Worm (Caenorhabditis elegans) whole organism, L4 larva: Measurements from ENCODE around the gene C17H11.2.
"Not testable (repeated sequence)": the region's sequence is repeated elsewhere in the genome, so short reads cannot be mapped to it uniquely, and the experiment has no call there.

Source experiments
- D1046.2 ChIP-seq: fragments of 200-800 bp; sonication (Bioruptor generic); IDR thresholded peaks from 2 replicates; pipeline ENCODE4 v1.3.6; 2022; ENCODE audit warnings: missing genetic modification characterization, missing compliant biosample characterization
- F10B5.3 ChIP-seq: sonication (generic microtip); optimal IDR thresholded peaks from 2 replicates; lab custom pipeline; 2016; ENCODE audit warnings: mild to moderate bottlenecking, missing genetic modification characterization, missing compliant biosample characterization
- F26F4.8 ChIP-seq: fragments of 200-800 bp; sonication (Bioruptor generic); conservative IDR thresholded peaks from 2 replicates; pipeline ENCODE4 v1.3.6; 2022; ENCODE audit warnings: missing genetic modification characterization, missing compliant biosample characterization
- T26A8.4 ChIP-seq: fragments of 200-800 bp; sonication (Bioruptor generic); IDR thresholded peaks from 2 replicates; pipeline ENCODE4 v1.3.6; 2022; ENCODE audit warnings: missing genetic modification characterization, missing compliant biosample characterization
- Y105C5A.15 ChIP-seq: fragments of 200-800 bp; sonication (Bioruptor generic); IDR thresholded peaks from 2 replicates; pipeline ENCODE4 v1.3.6; 2022; ENCODE audit warnings: missing genetic modification characterization, missing compliant biosample characterization
- aha-1 ChIP-seq: fragments of 150-350 bp; peaks from one replicate; lab custom pipeline; 2014; ENCODE audit warnings: missing biosample characterization, missing genetic modification characterization
- aly-2 ChIP-seq: sonication (generic microtip); optimal IDR thresholded peaks from 2 replicates; lab custom pipeline; 2018; ENCODE audit warnings: missing biosample characterization, missing genetic modification characterization
- ceh-20 ChIP-seq: fragments of 200-800 bp; sonication (Bioruptor generic); IDR thresholded peaks from 2 replicates; pipeline ENCODE4 v1.3.6; 2022; ENCODE audit warnings: missing genetic modification reagents, missing genetic modification characterization, missing compliant biosample characterization
- daf-16 ChIP-seq, 3 experiments: sonication (generic microtip); optimal IDR thresholded peaks; 2 replicates each; lab custom pipeline; 2016 to 2017; ENCODE audit warnings: missing genetic modification characterization in 3 of 3, missing genetic modification reagents in 3 of 3, mild to moderate bottlenecking in 2 of 3, missing compliant biosample characterization in 2 of 3, missing biosample characterization in 1 of 3, moderate library complexity in 1 of 3
- dmd-6 ChIP-seq: fragments of 200-800 bp; sonication (Bioruptor generic); IDR thresholded peaks from 2 replicates; pipeline ENCODE4 v1.3.6; 2022; ENCODE audit warnings: missing genetic modification reagents, missing genetic modification characterization, missing compliant biosample characterization
- dmd-8 ChIP-seq: fragments of 200-800 bp; sonication (Bioruptor generic); IDR thresholded peaks from 2 replicates; pipeline ENCODE4 v1.3.6; 2022; ENCODE audit warnings: missing genetic modification characterization, missing compliant biosample characterization
- dmd-9 ChIP-seq: fragments of 200-800 bp; sonication (Bioruptor generic); IDR thresholded peaks from 2 replicates; pipeline ENCODE4 v1.3.6; 2022; ENCODE audit warnings: missing genetic modification reagents, missing genetic modification characterization, missing compliant biosample characterization
- dpl-1 ChIP-seq: fragments of 150-350 bp; optimal IDR thresholded peaks from 2 replicates; lab custom pipeline; 2014; ENCODE audit warnings: missing biosample characterization, missing genetic modification reagents, missing genetic modification characterization
- dve-1 ChIP-seq: sonication (generic microtip); optimal IDR thresholded peaks from 2 replicates; lab custom pipeline; 2017; ENCODE audit warnings: antibody characterized with exemption, mild to moderate bottlenecking, missing genetic modification characterization, missing compliant biosample characterization; ENCODE audit not compliant: insufficient read depth
- egl-43 ChIP-seq: fragments of 200-800 bp; sonication (Bioruptor generic); IDR thresholded peaks from 2 replicates; pipeline ENCODE4 v1.3.6; 2022; ENCODE audit warnings: missing genetic modification reagents, missing genetic modification characterization, missing compliant biosample characterization
- fkh-10 ChIP-seq: fragments of 150-350 bp; optimal IDR thresholded peaks from 2 replicates; lab custom pipeline; 2014; ENCODE audit warnings: missing biosample characterization, missing genetic modification reagents, missing genetic modification characterization
- hif-1 ChIP-seq, 2 experiments: sonication (generic microtip); optimal IDR thresholded peaks; 2 replicates each; lab custom pipeline; 2016 to 2017; ENCODE audit warnings: missing compliant biosample characterization in 2 of 2, missing genetic modification characterization in 2 of 2, missing genetic modification reagents in 2 of 2, missing genotype in 2 of 2, mild to moderate bottlenecking in 1 of 2
- hlh-11 ChIP-seq: fragments of 200-800 bp; sonication (Bioruptor generic); optimal IDR thresholded peaks from 2 replicates; lab custom pipeline; 2018; ENCODE audit warnings: mild to moderate bottlenecking, missing genetic modification characterization, missing compliant biosample characterization
- hlh-30 ChIP-seq: sonication (generic microtip); optimal IDR thresholded peaks from 2 replicates; lab custom pipeline; 2017; ENCODE audit warnings: antibody characterized with exemption, mild to moderate bottlenecking, missing genetic modification characterization, missing compliant biosample characterization; ENCODE audit not compliant: insufficient read depth
- hmg-1.1 ChIP-seq: fragments of 200-800 bp; sonication (Bioruptor generic); IDR thresholded peaks from 2 replicates; pipeline ENCODE4 v1.3.6; 2022; ENCODE audit warnings: missing genetic modification reagents, missing genetic modification characterization, missing compliant biosample characterization
- jun-1 ChIP-seq: fragments of 150-350 bp; optimal IDR thresholded peaks from 2 replicates; lab custom pipeline; 2014; ENCODE audit warnings: missing biosample characterization, missing genetic modification reagents, missing genetic modification characterization
- lim-7 ChIP-seq: fragments of 200-800 bp; sonication (Bioruptor generic); IDR thresholded peaks from 2 replicates; pipeline ENCODE4 v1.3.6; 2022; ENCODE audit warnings: missing genetic modification characterization, missing compliant biosample characterization
- lin-13 ChIP-seq: fragments of 150-350 bp; optimal IDR thresholded peaks from 2 replicates; lab custom pipeline; 2014; ENCODE audit warnings: missing biosample characterization, missing genetic modification reagents, missing genetic modification characterization
- madf-5 ChIP-seq, 2 experiments: fragments of 200-800 bp; sonication (Bioruptor generic); IDR thresholded peaks; 2 replicates each; pipeline ENCODE4 v1.3.6; 2022; ENCODE audit warnings: missing compliant biosample characterization in 2 of 2, missing genetic modification characterization in 2 of 2
- mdt-29 ChIP-seq: fragments of 200-800 bp; sonication (Bioruptor generic); IDR thresholded peaks from 2 replicates; pipeline ENCODE4 v1.3.6; 2022; ENCODE audit warnings: missing genetic modification reagents, missing genetic modification characterization, missing compliant biosample characterization
- mxl-3 ChIP-seq: fragments of 200-800 bp; sonication (Bioruptor generic); optimal IDR thresholded peaks from 2 replicates; lab custom pipeline; 2018; ENCODE audit warnings: mild to moderate bottlenecking, missing genetic modification characterization, missing compliant biosample characterization
- nhr-28 ChIP-seq: fragments of 150-350 bp; optimal IDR thresholded peaks from 2 replicates; lab custom pipeline; 2014; ENCODE audit warnings: missing biosample characterization, missing genetic modification characterization
- pha-4 ChIP-seq, 2 experiments: fragments of 150-350 bp in 1 of 2; fragments of 200-800 bp in 1 of 2; sonication (Bioruptor generic) in 1 of 2; IDR thresholded peaks in 1 of 2; optimal IDR thresholded peaks in 1 of 2; 2 replicates each; pipeline versions ENCODE4 v1.3.6 to Lab custom; 2014 to 2022; ENCODE audit warnings: missing genetic modification characterization in 2 of 2, missing genetic modification reagents in 2 of 2, missing biosample characterization in 1 of 2, missing compliant biosample characterization in 1 of 2
- php-3 ChIP-seq: fragments of 200-800 bp; sonication (Bioruptor generic); IDR thresholded peaks from 2 replicates; pipeline ENCODE4 v1.3.6; 2022; ENCODE audit warnings: missing genetic modification reagents, missing genetic modification characterization, missing compliant biosample characterization
- pqm-1 ChIP-seq: sonication (generic microtip); optimal IDR thresholded peaks from 2 replicates; lab custom pipeline; 2017; ENCODE audit warnings: missing biosample characterization, missing genetic modification characterization
- rbr-2 ChIP-seq: sonication (generic microtip); optimal IDR thresholded peaks from 2 replicates; lab custom pipeline; 2016; ENCODE audit warnings: missing genotype, missing genetic modification characterization, missing compliant biosample characterization
- saeg-2 ChIP-seq: fragments of 200-800 bp; sonication (Bioruptor generic); IDR thresholded peaks from 2 replicates; pipeline ENCODE4 v1.3.6; 2022; ENCODE audit warnings: missing genetic modification reagents, missing genetic modification characterization, missing compliant biosample characterization
- sdz-12 ChIP-seq: fragments of 200-800 bp; sonication (Bioruptor generic); optimal IDR thresholded peaks from 2 replicates; lab custom pipeline; 2018; ENCODE audit warnings: mild to moderate bottlenecking, missing genetic modification characterization, missing compliant biosample characterization
- set-16 ChIP-seq: fragments of 200-800 bp; sonication (Bioruptor generic); IDR thresholded peaks from 2 replicates; pipeline ENCODE4 v1.3.6; 2022; ENCODE audit warnings: missing genetic modification reagents, missing genetic modification characterization, missing compliant biosample characterization
- skn-1 ChIP-seq: fragments of 150-350 bp; optimal IDR thresholded peaks from 2 replicates; lab custom pipeline; 2014; ENCODE audit warnings: missing biosample characterization, missing genetic modification characterization
- snpc-4 ChIP-seq: fragments of 150-350 bp; optimal IDR thresholded peaks from 2 replicates; lab custom pipeline; 2014; ENCODE audit warnings: missing biosample characterization, missing genetic modification characterization
- tag-97 ChIP-seq: fragments of 200-800 bp; sonication (Bioruptor generic); IDR thresholded peaks from 2 replicates; pipeline ENCODE4 v1.3.6; 2022; ENCODE audit warnings: missing genetic modification characterization, missing compliant biosample characterization
- zfp-2 ChIP-seq: sonication (generic microtip); optimal IDR thresholded peaks from 2 replicates; lab custom pipeline; 2016; ENCODE audit warnings: mild to moderate bottlenecking, missing genetic modification characterization, missing compliant biosample characterization
- zfp-3 ChIP-seq: fragments of 200-800 bp; sonication (Bioruptor generic); conservative IDR thresholded peaks from 2 replicates; pipeline ENCODE4 v1.3.6; 2022; ENCODE audit warnings: missing genetic modification reagents, missing genetic modification characterization, missing compliant biosample characterization

Gene C17H11.2

DNA sequence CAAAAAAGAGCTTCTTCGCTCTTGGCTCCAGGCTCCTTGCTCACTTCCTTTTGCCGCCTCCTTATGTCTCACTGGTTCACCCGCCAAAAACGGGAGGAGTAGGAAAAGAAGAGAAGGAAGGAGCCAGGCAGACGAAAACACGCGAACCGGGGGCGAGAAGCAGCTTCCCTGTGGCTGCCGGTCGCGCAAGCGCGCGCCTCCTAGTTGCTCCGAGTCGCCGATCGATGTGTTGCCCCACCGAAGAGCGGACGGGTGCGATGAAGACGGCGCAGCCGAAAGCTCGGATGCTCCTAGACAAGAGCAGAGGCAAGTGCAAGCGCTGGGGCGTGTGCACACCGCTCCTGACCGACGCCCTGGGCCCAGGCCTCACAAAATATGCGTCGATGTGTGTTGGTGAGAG is 6.2 kb upstream of the C17H11.2 start (continued):
- TF ChIP-seq dmd-6 (0 out of 2 replicates have a peak, but pooled peaks have one; percentile 18), pqm-1 (no peak), F10B5.3 (tag; lab: Kevin White, UChicago) (no peak), hif-1 (tag; optimal IDR thresholded peaks at IDR 0.05; lab: Kevin White, UChicago) (peak in 1 of 2 experiments; percentile 40), hmg-1.1 (GFP tag; lab: Robert Waterston, UW) (peak; percentile 79), set-16 (GFP tag; lab: Robert Waterston, UW) (peak; percentile 99), egl-43 (GFP tag; lab: Robert Waterston, UW) (peak; percentile 87), sdz-12 (no peak), rbr-2 (tag; lab: Kevin White, UChicago) (peak; percentile 82), T26A8.4 (GFP tag; lab: Robert Waterston, UW) (peak; percentile 35; the same call in 1 of the 2 replicates)

- TF ChIP-seq skn-1 (tag; lab: Kevin White, UChicago) (no peak), dmd-6 (no peak), fkh-10 (GFP tag; lab: Kevin White, UChicago) (no peak), ceh-20 (GFP tag; lab: Robert Waterston, UW) (no peak), nhr-28 (no peak), mdt-29 (GFP tag; lab: Robert Waterston, UW) (no peak), lin-13 (no peak), tag-97 (GFP tag; lab: Robert Waterston, UW) (no peak)
Measured at ce11 chrX:8173610-8174009, 3.9 kb downstream of the C17H11.2 start, which contains the start of gene C17H11.1. TSS of gene C17H11.1 (plus strand) at chrX:8173910.

DNA sequence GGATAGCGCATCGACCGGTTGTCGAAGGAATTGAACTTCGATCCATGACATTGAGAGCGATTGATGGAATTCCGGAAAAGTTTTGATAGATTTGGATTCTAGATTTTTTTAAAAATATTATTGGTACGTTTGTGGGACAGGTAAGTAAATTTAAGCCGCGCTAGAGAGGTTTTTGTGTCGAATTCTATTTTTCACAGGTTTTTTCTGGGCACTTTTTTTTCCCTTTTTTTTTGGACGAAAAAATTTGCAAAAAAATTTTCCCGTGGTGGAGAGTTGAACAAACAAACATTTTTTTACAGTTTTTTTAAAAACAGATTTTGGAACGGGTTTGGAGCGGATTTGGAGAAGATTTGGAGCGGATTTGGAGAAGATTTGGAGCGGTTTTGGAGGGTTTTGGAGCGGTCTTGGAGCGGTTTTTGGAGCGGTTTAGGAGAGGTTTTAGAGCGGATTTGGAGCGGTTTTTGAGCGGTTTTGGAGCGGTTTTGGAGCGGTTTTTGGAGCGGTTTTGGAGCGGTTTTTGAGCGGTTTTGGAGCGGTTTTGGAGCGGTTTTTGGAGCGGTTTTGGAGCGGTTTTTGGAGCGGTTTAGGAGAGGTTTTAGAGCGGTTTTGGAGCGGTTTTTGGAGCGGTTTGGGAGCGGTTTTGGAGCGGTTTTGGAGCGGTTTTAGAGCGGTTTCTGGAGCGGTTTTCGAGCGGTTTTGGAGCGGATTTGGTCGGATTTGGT is 12.0 kb downstream of the C17H11.2 start, which contains the start of gene C17H11.4:
C17H11.4 (minus strand) TSS at position 51 of the 722 bp plus-strand sequence.
- TF ChIP-seq F26F4.8 (GFP tag; lab: Robert Waterston, UW), result 0 out of 2 replicates have a peak, but pooled peaks have one; percentile 15
- 0 out of 2 replicates have a peak, but pooled peaks have one; percentile 17 for TF ChIP-seq saeg-2 (GFP tag; lab: Robert Waterston, UW)
- TF ChIP-seq madf-5 (GFP tag; IDR thresholded peaks at IDR 0.05; lab: Robert Waterston, UW), result 0 out of 4 replicates have a peak, but pooled peaks of 1 of the 2 experiments have one; percentile 16
- TF ChIP-seq egl-43 (GFP tag; lab: Robert Waterston, UW), result peak; percentile 79
- TF ChIP-seq lim-7, result 0 out of 2 replicates have a peak, but pooled peaks have one; percentile 11
- TF ChIP-seq set-16 (GFP tag; lab: Robert Waterston, UW), result peak; percentile 96
- peak; percentile 72; the same call in 1 of the 2 replicates for TF ChIP-seq Y105C5A.15 (GFP tag; lab: Robert Waterston, UW)
- TF ChIP-seq zfp-3 (GFP tag; lab: Robert Waterston, UW), result 0 out of 2 replicates have a peak, but pooled peaks have one; percentile 24
- peak; percentile 62; the same call in 1 of the 2 replicates for TF ChIP-seq dmd-8 (GFP tag; lab: Robert Waterston, UW)
- 0 out of 2 replicates have a peak, but pooled peaks have one; percentile 55 for TF ChIP-seq D1046.2 (GFP tag; lab: Robert Waterston, UW)
- TF ChIP-seq dmd-9 (GFP tag; lab: Robert Waterston, UW), result 0 out of 2 replicates have a peak, but pooled peaks have one; percentile 53
- peak; percentile 40; the same call in 1 of the 2 replicates for TF ChIP-seq pha-4 (GFP tag; IDR thresholded peaks at IDR 0.05; lab: Robert Waterston, UW)
- TF ChIP-seq pha-4 (tag; optimal IDR thresholded peaks at IDR 0.05; lab: Kevin White, UChicago), result not testable (repeated sequence)

DNA sequence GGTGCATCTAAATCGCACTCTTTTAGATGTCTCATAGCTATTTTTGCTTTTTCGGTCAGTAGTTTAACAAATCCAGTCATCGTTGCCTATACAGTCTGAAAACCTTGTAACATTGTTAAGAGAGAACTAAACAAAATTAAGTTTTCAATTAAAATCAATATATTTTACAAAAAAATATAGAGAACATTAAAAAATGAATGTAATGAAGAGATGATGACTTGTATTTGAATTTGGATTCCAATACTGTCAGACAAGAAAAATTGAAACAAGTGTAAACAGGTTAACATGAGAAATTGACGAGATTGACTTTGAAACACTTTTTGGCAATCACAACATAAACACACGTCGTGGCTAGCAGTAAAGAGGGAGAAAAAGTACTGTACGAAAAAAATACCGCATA is 15.3 kb downstream of the C17H11.2 start, which contains the start of gene C17H11.5:
C17H11.5 (minus strand) TSS at position 101 of the 400 bp plus-strand sequence.
- TF ChIP-seq aha-1 (tag; lab: Kevin White, UChicago) (peak; percentile 76), aly-2 (tag; lab: Kevin White, UChicago) (no peak), jun-1 (no peak)

- no peak for TF ChIP-seq dpl-1 (GFP tag; lab: Kevin White, UChicago)
- peak; percentile 73 for TF ChIP-seq dmd-6
- no peak for TF ChIP-seq pha-4 (GFP tag; IDR thresholded peaks at IDR 0.05; lab: Robert Waterston, UW)
- TF ChIP-seq pha-4 (tag; optimal IDR thresholded peaks at IDR 0.05; lab: Kevin White, UChicago), result no peak
- TF ChIP-seq F26F4.8 (GFP tag; lab: Robert Waterston, UW), result no peak
- TF ChIP-seq hlh-11, result peak; percentile 54
- TF ChIP-seq php-3, result no peak
- no peak for TF ChIP-seq aly-2 (tag; lab: Kevin White, UChicago)
- no peak for TF ChIP-seq dmd-9 (GFP tag; lab: Robert Waterston, UW)
- peak; percentile 30 for TF ChIP-seq dve-1 (tag; lab: Kevin White, UChicago)
- peak; percentile 46 for TF ChIP-seq mxl-3 (GFP tag; lab: Kevin White, UChicago)
- TF ChIP-seq hlh-30 (tag; lab: Kevin White, UChicago), result peak; percentile 70
- TF ChIP-seq zfp-2 (tag; lab: Kevin White, UChicago), result no peak
- no peak for TF ChIP-seq daf-16 (GFP tag; optimal IDR thresholded peaks at IDR 0.05; lab: Kevin White, UChicago)
- TF ChIP-seq daf-16 (tag; optimal IDR thresholded peaks at IDR 0.05; lab: Kevin White, UChicago), result peak; percentile 60
- TF ChIP-seq snpc-4, result no peak
Measured at ce11 chrX:8193213-8193612, 23.5 kb downstream of the C17H11.2 start.
